Fruit fly (Drosophila melanogaster) whole organism, embryonic: ENCODE results near the gene CG15027.

ENCODE experiments used
- Abd-B ChIP-seq: fragments of 200-800 bp; sonication (Bioruptor generic); optimal IDR thresholded peaks from 2 replicates; lab custom pipeline; 2018; ENCODE audit warnings: missing biosample characterization, mild to moderate bottlenecking, missing genetic modification characterization, moderate library complexity
- Atf6 ChIP-seq: fragments of 200-800 bp; sonication (Bioruptor generic); IDR thresholded peaks from 2 replicates; pipeline ENCODE4 v1.3.6; 2022; ENCODE audit warnings: missing biosample characterization, missing genetic modification characterization
- CG10462 ChIP-seq: fragments of 200-800 bp; sonication (Bioruptor generic); optimal IDR thresholded peaks from 2 replicates; lab custom pipeline; 2016; ENCODE audit warnings: missing biosample characterization, missing genetic modification characterization
- CG10543 ChIP-seq: fragments of 200-800 bp; sonication (Bioruptor generic); optimal IDR thresholded peaks from 3 replicates; lab custom pipeline; 2017; ENCODE audit warnings: missing biosample characterization, mild to moderate bottlenecking, missing genetic modification characterization, moderate library complexity
- CG11085 ChIP-seq: fragments of 200-800 bp; sonication (Bioruptor generic); IDR thresholded peaks from 2 replicates; pipeline ENCODE4 v1.3.6; 2022; ENCODE audit warnings: missing biosample characterization, missing genetic modification characterization
- CG11247 ChIP-seq: fragments of 200-800 bp; sonication (Bioruptor generic); IDR thresholded peaks from 2 replicates; pipeline ENCODE4 v1.3.6; 2022; ENCODE audit warnings: missing biosample characterization, missing genetic modification characterization
- CG1233 ChIP-seq: fragments of 200-800 bp; sonication (Bioruptor generic); optimal IDR thresholded peaks from 4 replicates; lab custom pipeline; 2018; ENCODE audit warnings: missing biosample characterization, mild to moderate bottlenecking, missing genetic modification characterization
- CG12391 ChIP-seq: fragments of 200-800 bp; sonication (Bioruptor generic); optimal IDR thresholded peaks from 3 replicates; lab custom pipeline; 2018; ENCODE audit warnings: missing biosample characterization, mild to moderate bottlenecking, missing genetic modification characterization, moderate library complexity
- CG16813 ChIP-seq: fragments of 200-800 bp; sonication (Bioruptor generic); IDR thresholded peaks from 3 replicates; pipeline ENCODE4 v1.3.6; 2022; ENCODE audit warnings: missing biosample characterization, missing genetic modification characterization; ENCODE audit not compliant: partially characterized antibody
- CG2116 ChIP-seq: fragments of 200-800 bp; sonication (Bioruptor generic); optimal IDR thresholded peaks from 3 replicates; lab custom pipeline; 2018; ENCODE audit warnings: missing biosample characterization, mild to moderate bottlenecking, missing genetic modification characterization
- CG30020 ChIP-seq: fragments of 200-800 bp; optimal IDR thresholded peaks from 2 replicates; lab custom pipeline; 2019; ENCODE audit warnings: missing biosample characterization, mild to moderate bottlenecking, missing genetic modification characterization, moderate library complexity
- CG30431 ChIP-seq: fragments of 200-800 bp; sonication (Bioruptor generic); optimal IDR thresholded peaks from 2 replicates; lab custom pipeline; 2017; ENCODE audit warnings: missing biosample characterization, missing genetic modification characterization
- CG32767 ChIP-seq: fragments of 200-800 bp; sonication (Bioruptor generic); IDR thresholded peaks from 2 replicates; pipeline ENCODE4 v1.3.6; 2022; ENCODE audit warnings: missing biosample characterization, missing genetic modification characterization
- CG33213 ChIP-seq: fragments of 200-800 bp; sonication (Bioruptor generic); optimal IDR thresholded peaks from 3 replicates; lab custom pipeline; 2016; ENCODE audit warnings: missing biosample characterization, missing genetic modification characterization
- CG42726 ChIP-seq: fragments of 200-800 bp; sonication (Bioruptor generic); IDR thresholded peaks from 2 replicates; pipeline ENCODE4 v1.3.6; 2022; ENCODE audit warnings: missing biosample characterization, missing genetic modification characterization; ENCODE audit not compliant: partially characterized antibody
- CG5953 ChIP-seq: fragments of 200-800 bp; sonication (Bioruptor generic); IDR thresholded peaks from 2 replicates; pipeline ENCODE4 v1.3.6; 2022; ENCODE audit warnings: missing biosample characterization, missing genetic modification characterization
- CG6175 ChIP-seq: fragments of 200-800 bp; sonication (Bioruptor generic); IDR thresholded peaks from 3 replicates; pipeline ENCODE4 v1.3.6; 2022; ENCODE audit warnings: missing biosample characterization, missing genetic modification characterization
- CG7271 ChIP-seq: fragments of 200-800 bp; sonication (Bioruptor generic); optimal IDR thresholded peaks from 2 replicates; lab custom pipeline; 2018; ENCODE audit warnings: missing biosample characterization, mild to moderate bottlenecking, missing genetic modification characterization, moderate library complexity
- CG7786 ChIP-seq: fragments of 200-800 bp; sonication (Bioruptor generic); optimal IDR thresholded peaks from 2 replicates; lab custom pipeline; 2016; ENCODE audit warnings: missing biosample characterization, missing genetic modification characterization
- CG8944 ChIP-seq: fragments of 200-800 bp; sonication (Bioruptor generic); optimal IDR thresholded peaks from 3 replicates; lab custom pipeline; 2016; ENCODE audit warnings: missing biosample characterization, missing genetic modification characterization
- D19B ChIP-seq: fragments of 200-800 bp; sonication (Bioruptor generic); optimal IDR thresholded peaks from 2 replicates; lab custom pipeline; 2017; ENCODE audit warnings: missing biosample characterization, mild to moderate bottlenecking, missing genetic modification characterization
- E2f1 ChIP-seq: fragments of 200-800 bp; sonication (Bioruptor generic); IDR thresholded peaks from 2 replicates; pipeline ENCODE4 v1.3.6; 2022; ENCODE audit warnings: missing biosample characterization, missing genetic modification characterization
- Eip74EF ChIP-seq, 2 experiments: fragments of 200-800 bp in 1 of 2; fragments of >200 bp in 1 of 2; sonication (Bioruptor generic) in 1 of 2; optimal IDR thresholded peaks; 2 replicates each; lab custom pipeline; 2017 to 2019; ENCODE audit warnings: missing biosample characterization in 2 of 2, missing genetic modification characterization in 2 of 2, mild to moderate bottlenecking in 1 of 2, moderate library complexity in 1 of 2
- HmgZ ChIP-seq: fragments of 200-800 bp; sonication (Bioruptor generic); optimal IDR thresholded peaks from 2 replicates; lab custom pipeline; 2018; ENCODE audit warnings: missing biosample characterization, mild to moderate bottlenecking, missing genetic modification characterization
- Hr51 ChIP-seq, 2 experiments: fragments of 200-800 bp; sonication (Bioruptor generic); optimal IDR thresholded peaks; 2 replicates in 1 of 2; 3 replicates in 1 of 2; lab custom pipeline; 2016 to 2018; ENCODE audit warnings: missing biosample characterization in 2 of 2, missing genetic modification characterization in 2 of 2, mild to moderate bottlenecking in 1 of 2, moderate library complexity in 1 of 2
- Lpt ChIP-seq: fragments of >200 bp; optimal IDR thresholded peaks from 2 replicates; lab custom pipeline; 2018; ENCODE audit warnings: missing biosample characterization, missing genetic modification characterization
- MESR4 ChIP-seq: fragments of 200-800 bp; sonication (Bioruptor generic); optimal IDR thresholded peaks from 2 replicates; lab custom pipeline; 2018; ENCODE audit warnings: missing biosample characterization, mild to moderate bottlenecking, missing genetic modification characterization, moderate library complexity
- MTF-1 ChIP-seq: fragments of 200-800 bp; sonication (Bioruptor generic); optimal IDR thresholded peaks from 2 replicates; lab custom pipeline; 2018; ENCODE audit warnings: missing biosample characterization, mild to moderate bottlenecking, missing genetic modification characterization, borderline replicate concordance
- al ChIP-seq: fragments of 200-800 bp; sonication (Bioruptor generic); IDR thresholded peaks from 2 replicates; pipeline ENCODE4 v1.3.6; 2022; ENCODE audit warnings: missing biosample characterization, missing genetic modification characterization
- aop ChIP-seq: fragments of 200-800 bp; sonication (Bioruptor generic); IDR thresholded peaks from 2 replicates; pipeline ENCODE4 v1.3.6; 2022; ENCODE audit warnings: missing biosample characterization, missing genetic modification characterization
- ash1 ChIP-seq: fragments of 200-800 bp; sonication (Bioruptor generic); optimal IDR thresholded peaks from 2 replicates; lab custom pipeline; 2018; ENCODE audit warnings: missing biosample characterization, mild to moderate bottlenecking, missing genetic modification characterization
- bowl ChIP-seq: fragments of 200-800 bp; sonication (Bioruptor generic); IDR thresholded peaks from 2 replicates; pipeline ENCODE4 v1.3.6; 2022; ENCODE audit warnings: missing biosample characterization, missing genetic modification characterization
- br ChIP-seq: fragments of >200 bp; optimal IDR thresholded peaks from 2 replicates; lab custom pipeline; 2017
- cas ChIP-seq: fragments of 200-800 bp; sonication (Bioruptor generic); IDR thresholded peaks from 2 replicates; pipeline ENCODE4 v1.3.6; 2022; ENCODE audit warnings: missing biosample characterization, missing genetic modification characterization
- ci ChIP-seq: fragments of 200-800 bp; sonication (Bioruptor generic); IDR thresholded peaks from 3 replicates; pipeline ENCODE4 v1.3.6; 2022; ENCODE audit warnings: missing biosample characterization, missing genetic modification characterization
- dysf ChIP-seq: fragments of 200-800 bp; sonication (Bioruptor generic); IDR thresholded peaks from 3 replicates; pipeline ENCODE4 v1.3.6; 2022; ENCODE audit warnings: missing biosample characterization, missing genetic modification characterization
- exex ChIP-seq: fragments of 200-800 bp; sonication (Bioruptor generic); optimal IDR thresholded peaks from 4 replicates; lab custom pipeline; 2018; ENCODE audit warnings: missing biosample characterization, mild to moderate bottlenecking, missing genetic modification characterization, moderate library complexity
- gcm2 ChIP-seq: fragments of 200-800 bp; sonication (Bioruptor generic); optimal IDR thresholded peaks from 2 replicates; lab custom pipeline; 2016; ENCODE audit warnings: missing biosample characterization, missing genetic modification characterization
- gsb-n ChIP-seq: fragments of 200-800 bp; sonication (Bioruptor generic); optimal IDR thresholded peaks from 3 replicates; lab custom pipeline; 2018; ENCODE audit warnings: missing biosample characterization, mild to moderate bottlenecking, missing genetic modification characterization
- hkb ChIP-seq, 2 experiments: fragments of 200-800 bp in 1 of 2; fragments of >200 bp in 1 of 2; sonication (Bioruptor generic) in 1 of 2; IDR thresholded peaks in 1 of 2; optimal IDR thresholded peaks in 1 of 2; 2 replicates each; pipeline versions ENCODE4 v1.3.6 to Lab custom; 2017 to 2022; ENCODE audit warnings: missing biosample characterization in 1 of 2, missing genetic modification characterization in 1 of 2
- ken ChIP-seq: fragments of 200-800 bp; sonication (Bioruptor generic); IDR thresholded peaks from 3 replicates; pipeline ENCODE4 v1.3.6; 2022; ENCODE audit warnings: missing biosample characterization, missing genetic modification characterization
- mam ChIP-seq: fragments of 200-800 bp; sonication (Bioruptor generic); optimal IDR thresholded peaks from 3 replicates; lab custom pipeline; 2016; ENCODE audit warnings: missing biosample characterization, missing genetic modification characterization
- org-1 ChIP-seq: fragments of 200-800 bp; sonication (Bioruptor generic); optimal IDR thresholded peaks from 2 replicates; lab custom pipeline; 2017; ENCODE audit warnings: missing biosample characterization, missing genetic modification characterization
- pb ChIP-seq: fragments of 200-800 bp; sonication (Bioruptor generic); optimal IDR thresholded peaks from 3 replicates; lab custom pipeline; 2016; ENCODE audit warnings: missing biosample characterization, missing genetic modification characterization
- ro ChIP-seq: fragments of 200-800 bp; sonication (Bioruptor generic); IDR thresholded peaks from 2 replicates; pipeline ENCODE4 v1.3.6; 2022; ENCODE audit warnings: missing biosample characterization, missing genetic modification characterization
- salm ChIP-seq: fragments of 200-800 bp; sonication (Bioruptor generic); optimal IDR thresholded peaks from 2 replicates; lab custom pipeline; 2018; ENCODE audit warnings: missing biosample characterization, mild to moderate bottlenecking, missing genetic modification characterization
- sd ChIP-seq: fragments of 200-800 bp; sonication (Bioruptor generic); optimal IDR thresholded peaks from 3 replicates; lab custom pipeline; 2018; ENCODE audit warnings: missing biosample characterization, mild to moderate bottlenecking, missing genetic modification characterization, moderate library complexity
- sens ChIP-seq: fragments of 200-800 bp; sonication (Bioruptor generic); peaks from one replicate; lab custom pipeline; 2016; ENCODE audit warnings: missing biosample characterization, missing genetic modification characterization
- tup ChIP-seq: fragments of 200-800 bp; sonication (Bioruptor generic); optimal IDR thresholded peaks from 2 replicates; lab custom pipeline; 2016; ENCODE audit warnings: missing biosample characterization, mild to moderate bottlenecking, missing genetic modification characterization, moderate library complexity
- zfh1 ChIP-seq: fragments of 200-800 bp; sonication (Bioruptor generic); IDR thresholded peaks from 3 replicates; pipeline ENCODE4 v1.3.6; 2022; ENCODE audit warnings: missing biosample characterization, missing genetic modification characterization

The CG15027 gene

DNA sequence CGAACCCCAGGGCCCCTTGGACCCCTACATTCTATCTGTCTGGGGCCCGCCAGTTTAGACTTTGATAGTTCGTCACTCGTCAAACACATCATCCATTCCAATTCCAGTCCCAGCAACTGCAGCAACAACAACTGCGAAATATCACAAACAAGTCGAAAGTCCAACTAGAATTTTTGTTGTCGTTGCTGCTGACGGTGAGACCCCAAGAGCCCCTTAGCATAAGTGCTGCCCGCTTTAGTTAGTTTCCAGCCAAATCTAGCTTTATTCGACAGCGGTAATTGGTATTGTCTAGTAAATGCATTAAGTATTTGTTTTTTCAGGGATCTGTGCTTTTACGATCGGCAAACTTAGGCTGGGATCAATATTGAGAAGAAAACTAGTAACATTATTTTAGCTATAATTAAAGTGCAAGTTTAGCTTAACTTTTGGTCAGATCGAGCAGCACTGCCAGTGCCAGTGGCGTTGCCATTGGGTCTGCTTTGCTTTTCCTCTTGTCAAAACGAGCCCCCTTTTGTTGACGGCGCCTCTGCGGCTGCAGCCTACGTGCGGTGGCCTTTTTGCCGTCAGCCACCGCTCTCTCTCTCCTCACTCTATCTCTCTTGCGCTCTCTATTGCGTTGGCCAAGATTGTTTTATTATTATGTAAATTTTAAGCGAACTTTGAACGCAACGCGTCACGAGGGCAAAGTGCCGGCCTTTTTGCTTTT lies 10.8 kb downstream of the CG15027 start (continued):
- peak; percentile 94 for TF ChIP-seq ci (GFP tag; lab: Robert Waterston, UW)
- TF ChIP-seq ro (GFP tag; lab: Robert Waterston, UW) = peak; percentile 80
- TF ChIP-seq br (lab: Kevin White, UChicago) = no peak
- TF ChIP-seq cas (GFP tag; lab: Robert Waterston, UW) = peak; percentile 72
- no peak for TF ChIP-seq CG16813 (GFP tag; lab: Robert Waterston, UW)
- peak; percentile 87 for TF ChIP-seq CG11085 (GFP tag; lab: Robert Waterston, UW)
- TF ChIP-seq al (GFP tag; lab: Robert Waterston, UW) = peak; percentile 85
- peak; percentile 94 for TF ChIP-seq ken (GFP tag; lab: Robert Waterston, UW)
- TF ChIP-seq org-1 (GFP tag; lab: Kevin White, UChicago) = peak; percentile 89
- TF ChIP-seq Eip74EF (GFP tag; optimal IDR thresholded peaks at IDR 0.05; lab: Kevin White, UChicago) = peak in 1 of 2 experiments; percentile 80
- peak; percentile 95 for TF ChIP-seq CG10543 (GFP tag; lab: Kevin White, UChicago)
- peak; percentile 90 for TF ChIP-seq zfh1 (GFP tag; lab: Robert Waterston, UW)
- TF ChIP-seq salm = no peak
- peak; percentile 72 for TF ChIP-seq D19B (GFP tag; lab: Kevin White, UChicago)
- peak; percentile 90 for TF ChIP-seq Atf6 (GFP tag; lab: Robert Waterston, UW)
- peak; percentile 93 for TF ChIP-seq CG7786 (GFP tag; lab: Kevin White, UChicago)
- peak; percentile 97 for TF ChIP-seq mam (GFP tag; lab: Kevin White, UChicago)
- TF ChIP-seq CG2116 (GFP tag; lab: Kevin White, UChicago) = peak; percentile 50
- TF ChIP-seq CG32767 (GFP tag; lab: Robert Waterston, UW) = peak; percentile 75
- peak; percentile 76 for TF ChIP-seq Abd-B (GFP tag; lab: Kevin White, UChicago)
- TF ChIP-seq sd (tag; lab: Kevin White, UChicago) = peak; percentile 62
- TF ChIP-seq CG6175 (GFP tag; lab: Robert Waterston, UW) = peak; percentile 71
- peak; percentile 88 for TF ChIP-seq CG12391 (tag; lab: Kevin White, UChicago)
- peak; percentile 90 for TF ChIP-seq CG11247 (GFP tag; lab: Robert Waterston, UW)
- TF ChIP-seq Hr51 (GFP tag; optimal IDR thresholded peaks at IDR 0.05; lab: Kevin White, UChicago) = peak; percentile 88 to 91
- TF ChIP-seq tup (GFP tag; lab: Kevin White, UChicago) = peak; percentile 82
- peak; percentile 83 for TF ChIP-seq E2f1 (GFP tag; lab: Robert Waterston, UW)
- peak; percentile 74 for TF ChIP-seq CG30431 (GFP tag; lab: Kevin White, UChicago)
- peak; percentile 86 for TF ChIP-seq aop (GFP tag; lab: Robert Waterston, UW)
- TF ChIP-seq CG7271 (tag; lab: Kevin White, UChicago) = no peak
- TF ChIP-seq CG10462 (GFP tag; lab: Kevin White, UChicago) = peak; percentile 63
- TF ChIP-seq gcm2 (GFP tag; lab: Kevin White, UChicago) = peak; percentile 82
- no peak for TF ChIP-seq Lpt (GFP tag; lab: Kevin White, UChicago)
- peak; percentile 97 for TF ChIP-seq sens (GFP tag; lab: Kevin White, UChicago)
- TF ChIP-seq MESR4 = no peak
- peak; percentile 44 for TF ChIP-seq hkb (optimal IDR thresholded peaks at IDR 0.05; lab: Kevin White, UChicago)
- peak; percentile 86 for TF ChIP-seq hkb (GFP tag; IDR thresholded peaks at IDR 0.05; lab: Robert Waterston, UW)
- TF ChIP-seq dysf (GFP tag; lab: Robert Waterston, UW) = peak; percentile 93
- no peak for TF ChIP-seq CG42726
- peak; percentile 88 for TF ChIP-seq CG8944 (GFP tag; lab: Kevin White, UChicago)
- peak; percentile 86 for TF ChIP-seq pb (GFP tag; lab: Kevin White, UChicago)
- peak; percentile 81 for TF ChIP-seq CG33213 (GFP tag; lab: Kevin White, UChicago)
- TF ChIP-seq CG1233 (GFP tag; lab: Kevin White, UChicago) = peak; percentile 85
- peak; percentile 74 for TF ChIP-seq ash1
- peak; percentile 64 for TF ChIP-seq exex
- peak; percentile 74 for TF ChIP-seq bowl
- TF ChIP-seq CG30020 = peak; percentile 54
- peak; percentile 78 for TF ChIP-seq MTF-1 (GFP tag; lab: Kevin White, UChicago)
- TF ChIP-seq CG5953 (GFP tag; lab: Robert Waterston, UW) = peak; percentile 83
- peak; percentile 70 for TF ChIP-seq gsb-n (tag; lab: Kevin White, UChicago)
- TF ChIP-seq HmgZ (tag; lab: Kevin White, UChicago) = peak; percentile 88
